Worm (Caenorhabditis elegans): ENCODE measurements around the gene F31E3.12.

DNA sequence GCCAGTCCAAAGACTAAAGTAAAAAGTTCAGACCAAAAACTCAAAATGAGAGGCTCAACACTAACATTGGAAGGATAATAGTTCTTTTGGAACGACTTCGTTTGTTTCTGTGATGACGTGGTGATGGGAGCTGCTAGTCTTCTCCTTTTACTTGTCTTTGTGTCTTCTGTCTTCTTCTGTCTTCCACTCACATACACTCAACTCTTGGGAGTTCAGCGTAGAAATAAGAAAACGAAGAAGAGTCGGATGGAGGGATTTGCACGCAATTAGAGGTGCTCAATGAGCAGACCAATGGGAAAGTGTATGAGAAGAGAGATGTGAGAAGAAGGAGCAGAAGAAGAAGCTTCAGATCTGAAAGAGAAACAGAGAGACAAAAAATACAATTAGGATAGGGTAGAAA lies 42.9 kb downstream of the F31E3.12 start:
- no peak for TF ChIP-seq snpc-4 (tag; optimal IDR thresholded peaks at IDR 0.05)
- no peak for TF ChIP-seq elt-3 (tag; optimal IDR thresholded peaks at IDR 0.05)
- no peak for TF ChIP-seq jun-1 (tag; optimal IDR thresholded peaks at IDR 0.05)
- no peak for TF ChIP-seq unc-62 (GFP tag; optimal IDR thresholded peaks at IDR 0.05)
- no peak for TF ChIP-seq nhr-11 (tag; optimal IDR thresholded peaks at IDR 0.05)
- TF ChIP-seq ceh-28 (tag; optimal IDR thresholded peaks at IDR 0.05): no peak
- no peak for TF ChIP-seq ceh-9 (tag; optimal IDR thresholded peaks at IDR 0.05)
- TF ChIP-seq pqm-1 (tag; optimal IDR thresholded peaks at IDR 0.05): no peak
- no peak for TF ChIP-seq mdl-1 (tag; optimal IDR thresholded peaks at IDR 0.05)
